Fruit fly (Drosophila melanogaster): ENCODE results near the gene Hipk.
A peak's percentile ranks its signal among the peaks of the same experiment; 100 is the strongest.

Hipk gene

dm6 chr3L:619427-620308 is 76.8 kb downstream of the Hipk start (continued):
- no peak for TF ChIP-seq pfk (GFP tag; optimal IDR thresholded peaks at IDR 0.05)
- no peak for TF ChIP-seq pros (GFP tag; optimal IDR thresholded peaks at IDR 0.05)
- TF ChIP-seq Stat92E (GFP tag; optimal IDR thresholded peaks at IDR 0.05), result no peak

DNA sequence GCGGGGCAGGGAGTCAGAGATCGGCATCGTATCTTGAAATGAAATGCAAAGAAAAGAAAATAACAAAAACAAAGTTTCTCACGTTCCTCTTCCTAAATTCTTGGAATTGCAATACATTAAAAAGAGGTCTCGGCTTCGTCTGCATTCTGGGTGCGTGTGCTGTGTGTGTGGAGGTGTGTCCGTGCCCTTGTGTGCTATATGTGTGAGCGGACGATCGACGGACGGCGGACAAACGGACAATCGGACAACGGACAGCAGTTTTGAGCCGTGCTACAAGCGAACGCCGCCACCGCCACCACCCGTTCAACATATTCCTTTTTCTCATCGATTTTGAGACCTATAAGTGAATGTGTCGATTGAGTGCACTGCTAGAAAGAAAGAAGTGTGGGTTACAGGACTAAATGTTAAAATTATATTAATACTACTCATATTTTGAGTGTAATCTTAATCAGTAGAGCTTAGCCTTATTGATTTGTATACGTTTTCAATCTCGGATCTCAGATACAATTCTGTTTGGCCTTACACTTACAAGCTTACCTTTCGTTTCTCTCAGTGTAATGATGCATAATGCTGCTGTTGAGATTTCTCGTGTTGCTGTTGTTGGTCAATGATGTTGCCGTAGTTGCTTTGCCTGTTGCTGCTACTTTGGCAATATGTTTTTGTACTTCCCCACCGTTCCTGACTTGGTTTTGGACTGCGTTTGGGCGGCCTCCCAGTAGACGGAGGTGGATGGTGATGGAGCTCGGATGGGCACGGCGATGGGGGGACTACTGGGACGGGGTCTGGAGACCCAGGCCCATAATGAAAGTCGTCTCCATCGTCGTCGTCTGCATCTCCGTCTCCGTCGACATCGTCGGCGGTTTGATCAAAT is 78.5 kb downstream of the Hipk start:
- peak; percentile 56; the same call in 1 of the 2 replicates for TF ChIP-seq CG32767 (GFP tag; IDR thresholded peaks at IDR 0.05)
- no peak for TF ChIP-seq rib (GFP tag; IDR thresholded peaks at IDR 0.05)
- peak; percentile 69 for TF ChIP-seq CG4854 (GFP tag; optimal IDR thresholded peaks at IDR 0.05)
- peak; percentile 55 for TF ChIP-seq Vsx1 (GFP tag; optimal IDR thresholded peaks at IDR 0.05)
- peak; percentile 36 for TF ChIP-seq lab (GFP tag; optimal IDR thresholded peaks at IDR 0.05)
- peak; percentile 40; the same call in 1 of the 2 replicates for TF ChIP-seq CG4730 (GFP tag; IDR thresholded peaks at IDR 0.05)
- peak; percentile 85 for TF ChIP-seq CG8359 (GFP tag; optimal IDR thresholded peaks at IDR 0.05; ENCODE audit: borderline replicate concordance)
- peak; percentile 48 for TF ChIP-seq CrebB (tag; optimal IDR thresholded peaks at IDR 0.05)
- TF ChIP-seq Mrtf (GFP tag; IDR thresholded peaks at IDR 0.05), result no peak
- peak; percentile 89 for TF ChIP-seq Med (GFP tag)
- TF ChIP-seq slbo (GFP tag; IDR thresholded peaks at IDR 0.05), result no peak
- TF ChIP-seq Sry-β (GFP tag; optimal IDR thresholded peaks at IDR 0.05), result no peak
- peak; percentile 96 for TF ChIP-seq CG33557 (GFP tag; optimal IDR thresholded peaks at IDR 0.05)
- TF ChIP-seq CG3838 (GFP tag; optimal IDR thresholded peaks at IDR 0.05), result peak; percentile 35
- peak; percentile 78 for TF ChIP-seq Mad (GFP tag; optimal IDR thresholded peaks at IDR 0.05)
- TF ChIP-seq Nf-YA (GFP tag; IDR thresholded peaks at IDR 0.05), result no peak
- TF ChIP-seq Abd-B (GFP tag; optimal IDR thresholded peaks at IDR 0.05), result peak; percentile 74
- peak; percentile 42 for TF ChIP-seq ssp (GFP tag; IDR thresholded peaks at IDR 0.05)
- peak in 1 of 3 experiments; percentile 97 for TF ChIP-seq lola (GFP tag; optimal IDR thresholded peaks at IDR 0.05)
- peak; percentile 63; the same call in 1 of the 3 replicates for TF ChIP-seq tgo (GFP tag; IDR thresholded peaks at IDR 0.05)
- TF ChIP-seq CG11723 (GFP tag; optimal IDR thresholded peaks at IDR 0.05), result peak; percentile 65
- TF ChIP-seq HLH3B (GFP tag; IDR thresholded peaks at IDR 0.05), result peak; percentile 53
- no peak for TF ChIP-seq CG2120 (GFP tag; optimal IDR thresholded peaks at IDR 0.05)
- peak; percentile 55 for TF ChIP-seq btn (GFP tag; optimal IDR thresholded peaks at IDR 0.05)
- TF ChIP-seq CG17568 (GFP tag; optimal IDR thresholded peaks at IDR 0.05), result peak; percentile 77
- TF ChIP-seq sob (GFP tag; IDR thresholded peaks at IDR 0.05), result peak; percentile 60; the same call in 1 of the 2 replicates
- no peak for TF ChIP-seq CG42726 (GFP tag; IDR thresholded peaks at IDR 0.05; ENCODE audit: partially characterized antibody)
- peak; percentile 91 for TF ChIP-seq ara (GFP tag; IDR thresholded peaks at IDR 0.05)
- TF ChIP-seq Oli (tag; optimal IDR thresholded peaks at IDR 0.05), result peak; percentile 83
- no peak for TF ChIP-seq cad (GFP tag; optimal IDR thresholded peaks at IDR 0.05)
- TF ChIP-seq disco-r (GFP tag; optimal IDR thresholded peaks at IDR 0.05), result peak; percentile 31
- TF ChIP-seq CG34422 (GFP tag; IDR thresholded peaks at IDR 0.05), result no peak
- peak; percentile 82 for TF ChIP-seq CG11504 (tag; optimal IDR thresholded peaks at IDR 0.05)
- peak; percentile 82 for TF ChIP-seq CG1529 (GFP tag; optimal IDR thresholded peaks at IDR 0.05)
- no peak for TF ChIP-seq sr (GFP tag; IDR thresholded peaks at IDR 0.05)
- TF ChIP-seq toy (GFP tag; IDR thresholded peaks at IDR 0.05), result no peak
- TF ChIP-seq fd64A (GFP tag; optimal IDR thresholded peaks at IDR 0.05), result peak; percentile 71
- TF ChIP-seq chinmo (GFP tag; IDR thresholded peaks at IDR 0.05; ENCODE audit: partially characterized antibody), result no peak
- no peak for TF ChIP-seq CG11085 (GFP tag; IDR thresholded peaks at IDR 0.05)
- peak; percentile 82 for TF ChIP-seq CG30403 (GFP tag; optimal IDR thresholded peaks at IDR 0.05)
- peak; percentile 17; the same call in 1 of the 2 replicates for TF ChIP-seq ro (GFP tag; IDR thresholded peaks at IDR 0.05)
- no peak for TF ChIP-seq pho (GFP tag; optimal IDR thresholded peaks at IDR 0.05)

Measured in whole organism, embryonic.